Fruit fly (Drosophila melanogaster): ENCODE measurements around the gene CCDC151.

DNA sequence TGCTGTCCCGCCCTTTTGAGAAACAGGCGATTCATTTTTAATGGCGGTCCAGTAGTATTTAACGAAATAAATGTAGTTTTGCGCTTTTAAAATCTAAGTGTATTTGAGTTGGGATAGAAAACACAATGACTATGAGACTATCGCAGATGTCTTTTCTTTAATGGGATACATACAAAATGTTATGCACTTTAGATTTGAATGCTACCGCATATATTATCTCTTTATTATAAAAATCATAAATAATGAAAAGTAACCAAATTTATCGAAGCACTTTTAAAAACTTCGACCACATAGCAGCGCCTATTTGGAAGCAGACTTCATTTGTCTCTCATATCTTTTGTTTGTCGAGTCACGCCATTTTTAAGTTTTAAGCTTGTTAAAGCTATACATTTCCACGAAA, 43.5 kb downstream of the CCDC151 start, which contains the start of gene SdhAL:
- TF ChIP-seq ss (GFP tag; optimal IDR thresholded peaks at IDR 0.05) = no peak
- no peak for TF ChIP-seq fkh (GFP tag; optimal IDR thresholded peaks at IDR 0.05)
- no peak for TF ChIP-seq CG11294 (GFP tag; IDR thresholded peaks at IDR 0.05)
- TF ChIP-seq CG7368 (GFP tag; optimal IDR thresholded peaks at IDR 0.05) = no peak
- TF ChIP-seq salr (GFP tag; optimal IDR thresholded peaks at IDR 0.05) = no peak
